Worm (Caenorhabditis elegans) whole organism, L2 larva: ENCODE data around the gene srz-69.

Source experiments
- C34F6.9 ChIP-seq: fragments of 150-350 bp; optimal IDR thresholded peaks from 2 replicates; lab custom pipeline; 2014; ENCODE audit warnings: missing biosample characterization, missing genetic modification characterization
- R02D3.7 ChIP-seq: fragments of 150-350 bp; optimal IDR thresholded peaks from 2 replicates; lab custom pipeline; 2014; ENCODE audit warnings: missing biosample characterization, missing genetic modification characterization
- Y55F3AM.14 ChIP-seq: fragments of 200-800 bp; sonication (Bioruptor generic); optimal IDR thresholded peaks from 2 replicates; lab custom pipeline; 2018; ENCODE audit warnings: mild to moderate bottlenecking, missing genetic modification characterization, missing compliant biosample characterization
- alr-1 ChIP-seq: fragments of 150-350 bp; optimal IDR thresholded peaks from 2 replicates; lab custom pipeline; 2014; ENCODE audit warnings: missing biosample characterization, missing genetic modification characterization
- aly-2 ChIP-seq: fragments of 150-350 bp; optimal IDR thresholded peaks from 2 replicates; lab custom pipeline; 2014; ENCODE audit warnings: missing biosample characterization, missing genetic modification characterization
- ama-1 ChIP-seq: fragments of 150-350 bp; optimal IDR thresholded peaks from 2 replicates; lab custom pipeline; 2018; ENCODE audit warnings: inconsistent platforms
- blmp-1 ChIP-seq: sonication (generic microtip); optimal IDR thresholded peaks from 2 replicates; lab custom pipeline; 2017; ENCODE audit warnings: missing genetic modification characterization, mild to moderate bottlenecking, missing compliant biosample characterization, antibody characterized with exemption, moderate library complexity; ENCODE audit not compliant: insufficient read depth
- ceh-16 ChIP-seq: fragments of 150-350 bp; optimal IDR thresholded peaks from 2 replicates; lab custom pipeline; 2014; ENCODE audit warnings: missing biosample characterization, missing genetic modification characterization
- egl-27 ChIP-seq: sonication (generic microtip); optimal IDR thresholded peaks from 3 replicates; lab custom pipeline; 2017; ENCODE audit warnings: missing biosample characterization, missing genetic modification reagents, missing genetic modification characterization
- elt-1 ChIP-seq: fragments of 150-350 bp; optimal IDR thresholded peaks from 2 replicates; lab custom pipeline; 2014; ENCODE audit warnings: missing biosample characterization, missing genetic modification characterization
- elt-3 ChIP-seq: sonication (generic microtip); optimal IDR thresholded peaks from 2 replicates; lab custom pipeline; 2017; ENCODE audit warnings: missing biosample characterization, missing genetic modification characterization
- fos-1 ChIP-seq: fragments of 150-350 bp; optimal IDR thresholded peaks from 2 replicates; lab custom pipeline; 2014; ENCODE audit warnings: missing biosample characterization, missing genetic modification characterization
- gmeb-1 ChIP-seq: fragments of 150-350 bp; optimal IDR thresholded peaks from 2 replicates; lab custom pipeline; 2014; ENCODE audit warnings: missing biosample characterization, missing genetic modification characterization
- lin-13 ChIP-seq: fragments of 150-350 bp; optimal IDR thresholded peaks from 2 replicates; lab custom pipeline; 2014; ENCODE audit warnings: missing biosample characterization, missing genetic modification reagents, missing genetic modification characterization
- lin-39 ChIP-seq: fragments of 150-350 bp; optimal IDR thresholded peaks from 2 replicates; lab custom pipeline; 2014; ENCODE audit warnings: missing biosample characterization, missing genetic modification reagents, missing genetic modification characterization
- lsy-2 ChIP-seq, 2 experiments: fragments of 150-350 bp in 1 of 2; sonication (generic microtip) in 1 of 2; optimal IDR thresholded peaks; 2 replicates each; lab custom pipeline; 2014 to 2017; ENCODE audit warnings: missing biosample characterization in 2 of 2, missing genetic modification characterization in 2 of 2
- mab-5 ChIP-seq: fragments of 150-350 bp; optimal IDR thresholded peaks from 2 replicates; lab custom pipeline; 2014; ENCODE audit warnings: missing biosample characterization, missing genetic modification characterization
- nhr-10 ChIP-seq: sonication (generic microtip); optimal IDR thresholded peaks from 2 replicates; lab custom pipeline; 2017; ENCODE audit warnings: missing biosample characterization, missing genetic modification characterization
- nhr-11 ChIP-seq: fragments of 150-350 bp; optimal IDR thresholded peaks from 2 replicates; lab custom pipeline; 2014; ENCODE audit warnings: missing biosample characterization, missing genetic modification characterization
- nhr-12 ChIP-seq: fragments of 150-350 bp; optimal IDR thresholded peaks from 2 replicates; lab custom pipeline; 2014; ENCODE audit warnings: missing biosample characterization, missing genetic modification characterization
- nhr-129 ChIP-seq: fragments of 150-350 bp; optimal IDR thresholded peaks from 2 replicates; lab custom pipeline; 2014; ENCODE audit warnings: missing biosample characterization, missing genetic modification characterization
- nhr-23 ChIP-seq: fragments of 150-350 bp; optimal IDR thresholded peaks from 2 replicates; lab custom pipeline; 2014; ENCODE audit warnings: missing biosample characterization, missing genetic modification reagents, missing genetic modification characterization
- nhr-237 ChIP-seq: fragments of 150-350 bp; optimal IDR thresholded peaks from 2 replicates; lab custom pipeline; 2014; ENCODE audit warnings: missing biosample characterization, missing genetic modification characterization
- nhr-25 ChIP-seq: fragments of 150-350 bp; sonication (generic microtip); optimal IDR thresholded peaks from 3 replicates; lab custom pipeline; 2014; ENCODE audit warnings: missing biosample characterization, missing genetic modification characterization
- nhr-6 ChIP-seq: fragments of 150-350 bp; optimal IDR thresholded peaks from 2 replicates; lab custom pipeline; 2014; ENCODE audit warnings: missing biosample characterization, missing genetic modification characterization
- peb-1 ChIP-seq: fragments of 150-350 bp; optimal IDR thresholded peaks from 2 replicates; lab custom pipeline; 2014; ENCODE audit warnings: missing biosample characterization, missing genetic modification characterization
- sem-4 ChIP-seq: fragments of 150-350 bp; optimal IDR thresholded peaks from 2 replicates; lab custom pipeline; 2014; ENCODE audit warnings: missing biosample characterization, missing genetic modification reagents, missing genetic modification characterization
- skn-1 ChIP-seq: sonication (generic microtip); optimal IDR thresholded peaks from 2 replicates; lab custom pipeline; 2017; ENCODE audit warnings: missing biosample characterization, missing genetic modification characterization
- snpc-4 ChIP-seq: fragments of 150-350 bp; optimal IDR thresholded peaks from 2 replicates; lab custom pipeline; 2014; ENCODE audit warnings: missing biosample characterization, missing genetic modification characterization
- unc-55 ChIP-seq: fragments of 150-350 bp; sonication (generic microtip); optimal IDR thresholded peaks from 3 replicates; lab custom pipeline; 2014; ENCODE audit warnings: missing biosample characterization, missing genetic modification reagents, missing genetic modification characterization
- unc-62 ChIP-seq: fragments of 150-350 bp; optimal IDR thresholded peaks from 2 replicates; lab custom pipeline; 2014; ENCODE audit warnings: missing biosample characterization, missing genetic modification reagents, missing genetic modification characterization
- zag-1 ChIP-seq: fragments of 150-350 bp; optimal IDR thresholded peaks from 2 replicates; lab custom pipeline; 2014; ENCODE audit warnings: missing biosample characterization, missing genetic modification characterization
- ztf-11 ChIP-seq: sonication (generic microtip); optimal IDR thresholded peaks from 2 replicates; lab custom pipeline; 2017; ENCODE audit warnings: missing biosample characterization, missing genetic modification characterization
- ztf-4 ChIP-seq: fragments of 150-350 bp; optimal IDR thresholded peaks from 2 replicates; lab custom pipeline; 2014; ENCODE audit warnings: missing biosample characterization, missing genetic modification characterization

srz-69 gene

ce11 chrIV:3496358-3496757 lies 19.3 kb upstream of the srz-69 start, which contains the start of gene C09G12.17:
C09G12.17 (minus strand) TSS chrIV:3496458.
- no peak for TF ChIP-seq nhr-237 (tag; lab: Kevin White, UChicago)
- TF ChIP-seq nhr-6 (tag; lab: Kevin White, UChicago), result no peak
- no peak for TF ChIP-seq alr-1 (tag; lab: Kevin White, UChicago)
- TF ChIP-seq nhr-10 (tag; lab: Kevin White, UChicago), result no peak
- TF ChIP-seq nhr-129 (tag; lab: Kevin White, UChicago), result no peak
- TF ChIP-seq Y55F3AM.14 (GFP tag; lab: Kevin White, UChicago), result no peak
- no peak for TF ChIP-seq elt-3 (tag; lab: Kevin White, UChicago)
- TF ChIP-seq lin-13 (GFP tag; lab: Kevin White, UChicago), result no peak
- no peak for TF ChIP-seq gmeb-1
- no peak for TF ChIP-seq nhr-11 (tag; lab: Kevin White, UChicago)
- no peak for TF ChIP-seq unc-55 (GFP tag; lab: Kevin White, UChicago)
- TF ChIP-seq mab-5 (tag; lab: Kevin White, UChicago), result no peak

- TF ChIP-seq lsy-2 (tag; optimal IDR thresholded peaks at IDR 0.05; lab: Kevin White, UChicago) (no peak), nhr-6 (tag; lab: Kevin White, UChicago) (no peak), C34F6.9 (tag; lab: Kevin White, UChicago) (no peak), blmp-1 (tag; lab: Kevin White, UChicago) (no peak), fos-1 (tag; lab: Kevin White, UChicago) (no peak), unc-55 (GFP tag; lab: Kevin White, UChicago) (no peak), egl-27 (tag; lab: Kevin White, UChicago) (no peak), ceh-16 (tag; lab: Kevin White, UChicago) (no peak), aly-2 (tag; lab: Kevin White, UChicago) (no peak)
These were observed 16.3 kb upstream of the srz-69 start, which contains the start of gene srz-79 for ce11 chrIV:3493310-3493709. srz-79 (plus strand) TSS chrIV:3493610.

- no peak for TF ChIP-seq nhr-10 (tag; lab: Kevin White, UChicago)
- TF ChIP-seq ceh-16 (tag; lab: Kevin White, UChicago), result no peak
- no peak for TF ChIP-seq ztf-4 (tag; lab: Kevin White, UChicago)
- no peak for TF ChIP-seq elt-1 (tag; lab: Kevin White, UChicago)
- no peak for TF ChIP-seq R02D3.7 (tag; lab: Kevin White, UChicago)
- no peak for TF ChIP-seq nhr-12 (tag; lab: Kevin White, UChicago)
- no peak for TF ChIP-seq egl-27 (tag; lab: Kevin White, UChicago)
- no peak for TF ChIP-seq nhr-23 (tag; lab: Kevin White, UChicago)
- TF ChIP-seq nhr-129 (tag; lab: Kevin White, UChicago), result no peak
- TF ChIP-seq ztf-11 (tag; lab: Kevin White, UChicago), result no peak
- no peak for TF ChIP-seq snpc-4 (tag; lab: Kevin White, UChicago)
- no peak for TF ChIP-seq zag-1 (tag; lab: Kevin White, UChicago)
- TF ChIP-seq unc-62, result no peak
- no peak for TF ChIP-seq skn-1 (tag; lab: Kevin White, UChicago)
- no peak for TF ChIP-seq nhr-11 (tag; lab: Kevin White, UChicago)
- no peak for TF ChIP-seq lin-39 (tag; lab: Kevin White, UChicago)
- TF ChIP-seq unc-55 (GFP tag; lab: Kevin White, UChicago), result no peak
- TF ChIP-seq fos-1 (tag; lab: Kevin White, UChicago), result no peak
- TF ChIP-seq ama-1 (lab: Kevin White, UChicago), result no peak
These were observed 14.5 kb upstream of the srz-69 start, which contains the start of gene srz-78 for ce11 chrIV:3491477-3491876. srz-78 (plus strand) TSS chrIV:3491777.

- no peak for TF ChIP-seq ceh-16 (tag; lab: Kevin White, UChicago)
- no peak for TF ChIP-seq lin-39 (tag; lab: Kevin White, UChicago)
- TF ChIP-seq nhr-129 (tag; lab: Kevin White, UChicago), result no peak
- TF ChIP-seq peb-1 (tag; lab: Kevin White, UChicago), result no peak
- no peak for TF ChIP-seq R02D3.7 (tag; lab: Kevin White, UChicago)
- no peak for TF ChIP-seq lsy-2 (tag; optimal IDR thresholded peaks at IDR 0.05; lab: Kevin White, UChicago)
- TF ChIP-seq nhr-25 (tag; lab: Kevin White, UChicago), result no peak
- no peak for TF ChIP-seq sem-4 (tag; lab: Kevin White, UChicago)
- TF ChIP-seq nhr-23 (tag; lab: Kevin White, UChicago), result no peak
- TF ChIP-seq aly-2 (tag; lab: Kevin White, UChicago), result no peak
These were observed 5.4 kb upstream of the srz-69 start, which contains the start of gene srz-82 for ce11 chrIV:3482195-3482959. srz-82 (plus strand) TSS chrIV:3482895.
